Fruit fly (Drosophila melanogaster): ENCODE results near the gene CG7840.

CG7840 gene

dm6 chr2L:8326414-8327271 lies 21.3 kb downstream of the CG7840 start (continued):
- TF ChIP-seq pum (GFP tag; optimal IDR thresholded peaks at IDR 0.05) (no peak), CG8765 (GFP tag; IDR thresholded peaks at IDR 0.05) (no peak), CG17385 (GFP tag; optimal IDR thresholded peaks at IDR 0.05) (peak; percentile 3), Drgx (GFP tag; IDR thresholded peaks at IDR 0.05) (0 out of 2 replicates have a peak, but pooled peaks have one; percentile 35), CG6765 (GFP tag; optimal IDR thresholded peaks at IDR 0.05) (peak; percentile 3), PHDP (tag; optimal IDR thresholded peaks at IDR 0.05) (peak; percentile 38), ems (GFP tag; optimal IDR thresholded peaks at IDR 0.05) (no peak), crol (GFP tag; IDR thresholded peaks at IDR 0.05) (no peak), CG8290 (GFP tag; optimal IDR thresholded peaks at IDR 0.05) (no peak), CG8290 (tag; optimal IDR thresholded peaks at IDR 0.05) (no peak), Eip74EF (GFP tag; optimal IDR thresholded peaks at IDR 0.05) (no peak), Blimp-1 (GFP tag; optimal IDR thresholded peaks at IDR 0.05) (peak; percentile 13), eve (GFP tag; optimal IDR thresholded peaks at IDR 0.05) (no peak), lab (GFP tag; optimal IDR thresholded peaks at IDR 0.05) (peak; percentile 46), CG18262 (tag; optimal IDR thresholded peaks at IDR 0.05) (peak; percentile 22), Doc3 (GFP tag; IDR thresholded peaks at IDR 0.05; ENCODE audit: partially characterized antibody) (no peak), CG8924 (tag; optimal IDR thresholded peaks at IDR 0.05) (peak; percentile 19), Hmx (GFP tag; optimal IDR thresholded peaks at IDR 0.05) (no peak), CG12942 (GFP tag; optimal IDR thresholded peaks at IDR 0.05) (no peak), CG18619 (GFP tag; optimal IDR thresholded peaks at IDR 0.05) (no peak), run (tag; optimal IDR thresholded peaks at IDR 0.05) (no peak), ttk (GFP tag; IDR thresholded peaks at IDR 0.05) (no peak), Asciz (GFP tag; optimal IDR thresholded peaks at IDR 0.05) (peak; percentile 5), CoRest (tag; optimal IDR thresholded peaks at IDR 0.05) (peak; percentile 28), cwo (GFP tag; optimal IDR thresholded peaks at IDR 0.05) (peak; percentile 32), MESR4 (GFP tag; optimal IDR thresholded peaks at IDR 0.05) (no peak), Rx (GFP tag; IDR thresholded peaks at IDR 0.05) (no peak), CG17361 (GFP tag; IDR thresholded peaks at IDR 0.05) (0 out of 3 replicates have a peak, but pooled peaks have one; percentile 14), wor (GFP tag; IDR thresholded peaks at IDR 0.05) (no peak), shn (GFP tag; optimal IDR thresholded peaks at IDR 0.05) (no peak), CG10274 (GFP tag; optimal IDR thresholded peaks at IDR 0.05) (no peak), CG10209 (GFP tag; optimal IDR thresholded peaks at IDR 0.05) (peak; percentile 18), Sox102F (GFP tag; optimal IDR thresholded peaks at IDR 0.05) (peak; percentile 33), en (GFP tag; optimal IDR thresholded peaks at IDR 0.05) (no peak), CG3163 (GFP tag; optimal IDR thresholded peaks at IDR 0.05) (no peak), Oaz (GFP tag; IDR thresholded peaks at IDR 0.05) (no peak), row (GFP tag; IDR thresholded peaks at IDR 0.05) (peak; percentile 40), z (GFP tag; IDR thresholded peaks at IDR 0.05) (no peak), Hr51 (GFP tag; optimal IDR thresholded peaks at IDR 0.05) (peak in 1 of 2 experiments; percentile 63), CG10565 (GFP tag; optimal IDR thresholded peaks at IDR 0.05) (no peak), CG13287 (GFP tag; IDR thresholded peaks at IDR 0.05; ENCODE audit: partially characterized antibody) (peak; percentile 8; the same call in 1 of the 2 replicates), sim (GFP tag; IDR thresholded peaks at IDR 0.05) (no peak)

Measured in whole organism, embryonic.